Fruit fly (Drosophila melanogaster): ENCODE data around the gene Sfp24Ba.

DNA sequence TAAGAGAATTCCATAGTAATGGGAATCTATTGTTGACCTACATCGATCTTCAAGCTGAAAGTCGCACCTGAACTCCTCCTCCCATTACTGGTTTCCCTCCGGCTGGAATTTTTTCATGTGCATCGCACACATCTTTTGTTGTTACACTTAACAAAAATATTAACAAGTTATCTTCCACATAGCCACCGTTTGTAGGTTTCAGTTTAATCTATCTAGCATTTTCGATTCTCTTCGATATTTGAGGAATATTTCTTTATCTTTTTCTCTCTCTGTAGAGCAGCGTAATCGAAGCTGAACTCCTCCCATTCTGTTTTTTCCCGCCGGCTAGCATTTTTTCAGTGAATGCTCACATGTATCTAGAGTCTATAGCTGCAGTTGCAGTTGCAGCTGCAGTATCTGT is 43.6 kb downstream of the Sfp24Ba start:
- TF ChIP-seq Lim3 (GFP tag; IDR thresholded peaks at IDR 0.05) (no peak), pita (GFP tag; optimal IDR thresholded peaks at IDR 0.05) (no peak), CG12236 (GFP tag; optimal IDR thresholded peaks at IDR 0.05) (no peak), Asciz (GFP tag; optimal IDR thresholded peaks at IDR 0.05) (no peak), Usf (GFP tag; optimal IDR thresholded peaks at IDR 0.05) (no peak), Hr78 (GFP tag; optimal IDR thresholded peaks at IDR 0.05) (no peak), Kr (GFP tag; optimal IDR thresholded peaks at IDR 0.05) (no peak), CG6765 (GFP tag; optimal IDR thresholded peaks at IDR 0.05) (no peak), NfI (GFP tag; optimal IDR thresholded peaks at IDR 0.05) (no peak), Bdp1 (GFP tag; optimal IDR thresholded peaks at IDR 0.05) (no peak), kay (GFP tag; optimal IDR thresholded peaks at IDR 0.05) (no peak), insv (GFP tag; optimal IDR thresholded peaks at IDR 0.05) (no peak), cad (GFP tag; optimal IDR thresholded peaks at IDR 0.05) (no peak)
